Worm (Caenorhabditis elegans): ENCODE results near the gene C03A3.2.

ce11 chrX:11268970-11269369 lies 6.3 kb downstream of the C03A3.2 start, which contains the start of gene C03A3.3:
- TF ChIP-seq elt-1 (tag; optimal IDR thresholded peaks at IDR 0.05; ENCODE audit: borderline replicate concordance, insufficient read depth) (no peak), ces-1 (GFP tag; optimal IDR thresholded peaks at IDR 0.05) (no peak), elt-3 (tag; optimal IDR thresholded peaks at IDR 0.05) (no peak), ceh-39 (tag; optimal IDR thresholded peaks at IDR 0.05) (no peak), nhr-237 (tag; optimal IDR thresholded peaks at IDR 0.05) (no peak), lin-13 (tag; optimal IDR thresholded peaks at IDR 0.05) (no peak), sptf-1 (tag; optimal IDR thresholded peaks at IDR 0.05) (no peak), ztf-11 (tag; optimal IDR thresholded peaks at IDR 0.05) (no peak), drap-1 (GFP tag; optimal IDR thresholded peaks at IDR 0.05) (no peak), mep-1 (tag; optimal IDR thresholded peaks at IDR 0.05) (no peak), unc-62 (GFP tag; optimal IDR thresholded peaks at IDR 0.05) (no peak), pha-4 (tag; optimal IDR thresholded peaks at IDR 0.05) (no peak), lin-32 (GFP tag; optimal IDR thresholded peaks at IDR 0.05) (no peak)

Measured in whole organism, mixed stage, embryonic.